Worm (Caenorhabditis elegans) whole organism, L1 larva: Measurements from ENCODE around the gene cpf-1.

Experiments
- C04F5.9 ChIP-seq: sonication (generic microtip); optimal IDR thresholded peaks from 2 replicates; lab custom pipeline; 2016; ENCODE audit warnings: missing genetic modification characterization, missing compliant biosample characterization
- C34B4.2 ChIP-seq: sonication (generic microtip); optimal IDR thresholded peaks from 2 replicates; lab custom pipeline; 2017; ENCODE audit warnings: mild to moderate bottlenecking, missing genetic modification characterization, missing compliant biosample characterization
- F16B12.6 ChIP-seq: fragments of 150-350 bp; optimal IDR thresholded peaks from 2 replicates; lab custom pipeline; 2014; ENCODE audit warnings: missing biosample characterization, missing genetic modification characterization
- Y116A8C.19 ChIP-seq: sonication (generic microtip); optimal IDR thresholded peaks from 2 replicates; lab custom pipeline; 2016; ENCODE audit warnings: missing compliant biosample characterization, missing genetic modification characterization, borderline replicate concordance
- alr-1 ChIP-seq: fragments of 200-800 bp; sonication (Bioruptor generic); optimal IDR thresholded peaks from 2 replicates; lab custom pipeline; 2018; ENCODE audit warnings: borderline replicate concordance, mild to moderate bottlenecking, missing genetic modification characterization, missing compliant biosample characterization
- aly-2 ChIP-seq: fragments of 150-350 bp; optimal IDR thresholded peaks from 2 replicates; lab custom pipeline; 2014; ENCODE audit warnings: missing biosample characterization, missing genetic modification characterization
- blmp-1 ChIP-seq: fragments of 150-350 bp; optimal IDR thresholded peaks from 2 replicates; lab custom pipeline; 2014; ENCODE audit warnings: missing biosample characterization, missing genetic modification characterization
- ceh-63 ChIP-seq: fragments of 200-800 bp; sonication (Bioruptor generic); optimal IDR thresholded peaks from 2 replicates; lab custom pipeline; 2018; ENCODE audit warnings: mild to moderate bottlenecking, missing genetic modification characterization, missing compliant biosample characterization
- ceh-82 ChIP-seq, 3 experiments: fragments of 150-350 bp in 1 of 3; sonication (generic microtip) in 2 of 3; optimal IDR thresholded peaks; 2 replicates each; lab custom pipeline; 2014 to 2017; ENCODE audit warnings: missing biosample characterization in 3 of 3, missing genetic modification characterization in 3 of 3
- ceh-90 ChIP-seq: sonication (generic microtip); optimal IDR thresholded peaks from 2 replicates; lab custom pipeline; 2016; ENCODE audit warnings: missing genetic modification characterization, missing compliant biosample characterization
- dpl-1 ChIP-seq, 3 experiments: fragments of 150-350 bp in 2 of 3; sonication (generic microtip) in 1 of 3; optimal IDR thresholded peaks; 2 replicates each; lab custom pipeline; 2014 to 2017; ENCODE audit warnings: missing biosample characterization in 3 of 3, missing genetic modification characterization in 3 of 3, missing genetic modification reagents in 3 of 3
- egl-27 ChIP-seq, 2 experiments: fragments of 150-350 bp in 1 of 2; sonication (generic microtip); optimal IDR thresholded peaks; 3 replicates each; lab custom pipeline; 2017 to 2018; ENCODE audit warnings: missing biosample characterization in 2 of 2, missing genetic modification characterization in 2 of 2, missing genetic modification reagents in 2 of 2
- elt-3 ChIP-seq, 6 experiments: fragments of 150-350 bp in 1 of 6; sonication (generic microtip); optimal IDR thresholded peaks; 2 replicates each; lab custom pipeline; 2017 to 2018; ENCODE audit warnings: missing biosample characterization in 6 of 6, missing genetic modification characterization in 6 of 6, inconsistent platforms in 1 of 6
- fkh-4 ChIP-seq: sonication (generic microtip); optimal IDR thresholded peaks from 2 replicates; lab custom pipeline; 2016; ENCODE audit warnings: missing compliant biosample characterization, missing genetic modification characterization, borderline replicate concordance
- fkh-8 ChIP-seq: sonication (generic microtip); optimal IDR thresholded peaks from 2 replicates; lab custom pipeline; 2016; ENCODE audit warnings: mild to moderate bottlenecking, missing genetic modification characterization, missing compliant biosample characterization
- fos-1 ChIP-seq: fragments of 150-350 bp; optimal IDR thresholded peaks from 2 replicates; lab custom pipeline; 2014; ENCODE audit warnings: missing biosample characterization, missing genetic modification characterization
- hlh-17 ChIP-seq: fragments of 200-800 bp; sonication (Bioruptor generic); optimal IDR thresholded peaks from 2 replicates; lab custom pipeline; 2018; ENCODE audit warnings: missing genetic modification characterization, mild to moderate bottlenecking, missing compliant biosample characterization, moderate library complexity, borderline replicate concordance
- hlh-4 ChIP-seq: sonication (generic microtip); optimal IDR thresholded peaks from 2 replicates; lab custom pipeline; 2016; ENCODE audit warnings: mild to moderate bottlenecking, missing genetic modification characterization, missing compliant biosample characterization
- hpl-2 ChIP-seq: fragments of 150-350 bp; optimal IDR thresholded peaks from 2 replicates; lab custom pipeline; 2014; ENCODE audit warnings: missing biosample characterization, missing genetic modification reagents, missing genetic modification characterization
- isw-1 ChIP-seq: fragments of 200-800 bp; sonication (Bioruptor generic); IDR thresholded peaks from 2 replicates; pipeline ENCODE4 v1.3.6; 2022; ENCODE audit warnings: missing genetic modification characterization, missing compliant biosample characterization
- jun-1 ChIP-seq: fragments of 150-350 bp; optimal IDR thresholded peaks from 2 replicates; lab custom pipeline; 2014; ENCODE audit warnings: missing biosample characterization, missing genetic modification reagents, missing genetic modification characterization
- lin-13 ChIP-seq: fragments of 150-350 bp; optimal IDR thresholded peaks from 2 replicates; lab custom pipeline; 2014; ENCODE audit warnings: missing biosample characterization, missing genetic modification reagents, missing genetic modification characterization
- lin-35 ChIP-seq, 2 experiments: fragments of 150-350 bp; optimal IDR thresholded peaks; 2 replicates each; lab custom pipeline; 2014; ENCODE audit warnings: missing biosample characterization in 2 of 2, missing genetic modification characterization in 2 of 2, missing genetic modification reagents in 2 of 2
- lin-39 ChIP-seq: fragments of 150-350 bp; optimal IDR thresholded peaks from 2 replicates; lab custom pipeline; 2014; ENCODE audit warnings: missing biosample characterization, missing genetic modification reagents, missing genetic modification characterization
- lsy-2 ChIP-seq, 2 experiments: fragments of 150-350 bp; optimal IDR thresholded peaks; 2 replicates each; lab custom pipeline; 2014; ENCODE audit warnings: missing biosample characterization in 2 of 2, missing genetic modification characterization in 2 of 2
- mdl-1 ChIP-seq, 2 experiments: fragments of 150-350 bp; optimal IDR thresholded peaks; 2 replicates each; lab custom pipeline; 2014 to 2017; ENCODE audit warnings: missing biosample characterization in 2 of 2, missing genetic modification characterization in 2 of 2, inconsistent platforms in 1 of 2
- mef-2 ChIP-seq: fragments of 150-350 bp; optimal IDR thresholded peaks from 2 replicates; lab custom pipeline; 2014; ENCODE audit warnings: missing biosample characterization, missing genetic modification characterization
- nhr-11 ChIP-seq: fragments of 150-350 bp; optimal IDR thresholded peaks from 2 replicates; lab custom pipeline; 2014; ENCODE audit warnings: missing biosample characterization, missing genetic modification characterization
- nhr-12 ChIP-seq: sonication (generic microtip); optimal IDR thresholded peaks from 2 replicates; lab custom pipeline; 2017; ENCODE audit warnings: missing biosample characterization, missing genetic modification characterization
- nhr-19 ChIP-seq: fragments of 200-800 bp; sonication (Bioruptor generic); conservative IDR thresholded peaks from 2 replicates; pipeline ENCODE4 v1.3.6; 2022; ENCODE audit warnings: missing genetic modification characterization, missing compliant biosample characterization
- nhr-20 ChIP-seq: sonication (generic microtip); optimal IDR thresholded peaks from 2 replicates; lab custom pipeline; 2016; ENCODE audit warnings: mild to moderate bottlenecking, missing genetic modification characterization, missing compliant biosample characterization
- nhr-71 ChIP-seq: sonication (generic microtip); optimal IDR thresholded peaks from 2 replicates; lab custom pipeline; 2016; ENCODE audit warnings: mild to moderate bottlenecking, missing genetic modification characterization, moderate library complexity, missing compliant biosample characterization
- nhr-76 ChIP-seq: sonication (generic microtip); optimal IDR thresholded peaks from 2 replicates; lab custom pipeline; 2017; ENCODE audit warnings: missing biosample characterization, missing genetic modification characterization
- nhr-77 ChIP-seq: fragments of 150-350 bp; optimal IDR thresholded peaks from 2 replicates; lab custom pipeline; 2014; ENCODE audit warnings: missing biosample characterization, missing genetic modification characterization
- nhr-84 ChIP-seq: sonication (generic microtip); optimal IDR thresholded peaks from 2 replicates; lab custom pipeline; 2017; ENCODE audit warnings: missing biosample characterization, missing genetic modification characterization
- nhr-85 ChIP-seq: sonication (generic microtip); peaks from one replicate; lab custom pipeline; 2016; ENCODE audit warnings: missing genetic modification characterization, inconsistent platforms, missing compliant biosample characterization
- nhr-90 ChIP-seq: sonication (generic microtip); optimal IDR thresholded peaks from 2 replicates; lab custom pipeline; 2016; ENCODE audit warnings: mild to moderate bottlenecking, missing genetic modification characterization, missing compliant biosample characterization; ENCODE audit not compliant: poor library complexity
- pag-3 ChIP-seq: sonication (generic microtip); optimal IDR thresholded peaks from 2 replicates; lab custom pipeline; 2017; ENCODE audit warnings: missing genetic modification characterization, mild to moderate bottlenecking, missing compliant biosample characterization, antibody characterized with exemption, borderline replicate concordance; ENCODE audit not compliant: insufficient read depth
- pax-3 ChIP-seq: fragments of 200-800 bp; sonication (Bioruptor generic); optimal IDR thresholded peaks from 2 replicates; lab custom pipeline; 2018; ENCODE audit warnings: mild to moderate bottlenecking, missing genetic modification characterization, moderate library complexity, missing compliant biosample characterization
- rnt-1 ChIP-seq: sonication (generic microtip); optimal IDR thresholded peaks from 2 replicates; lab custom pipeline; 2016; ENCODE audit warnings: mild to moderate bottlenecking, missing genetic modification characterization, moderate library complexity, missing compliant biosample characterization
- snu-23 ChIP-seq: sonication (generic microtip); optimal IDR thresholded peaks from 2 replicates; lab custom pipeline; 2016; ENCODE audit warnings: missing genetic modification characterization, missing compliant biosample characterization
- sptf-1 ChIP-seq: fragments of 150-350 bp; optimal IDR thresholded peaks from 2 replicates; lab custom pipeline; 2014; ENCODE audit warnings: missing biosample characterization, missing genetic modification characterization
- swsn-7 ChIP-seq: sonication (generic microtip); optimal IDR thresholded peaks from 2 replicates; lab custom pipeline; 2016; ENCODE audit warnings: missing genetic modification characterization, missing compliant biosample characterization
- tbx-2 ChIP-seq: sonication (generic microtip); optimal IDR thresholded peaks from 2 replicates; lab custom pipeline; 2016; ENCODE audit warnings: missing genetic modification characterization, missing compliant biosample characterization
- unc-62 ChIP-seq: fragments of 150-350 bp; optimal IDR thresholded peaks from 2 replicates; lab custom pipeline; 2014; ENCODE audit warnings: missing biosample characterization, missing genetic modification reagents, missing genetic modification characterization
- unc-86 ChIP-seq: sonication (generic microtip); optimal IDR thresholded peaks from 2 replicates; lab custom pipeline; 2016; ENCODE audit warnings: missing genetic modification characterization, missing compliant biosample characterization
- vab-15 ChIP-seq: sonication (generic microtip); optimal IDR thresholded peaks from 2 replicates; lab custom pipeline; 2017; ENCODE audit warnings: missing genotype, mild to moderate bottlenecking, missing genetic modification characterization, missing compliant biosample characterization
- xbp-1 ChIP-seq: sonication (generic microtip); optimal IDR thresholded peaks from 2 replicates; lab custom pipeline; 2016; ENCODE audit warnings: missing genetic modification characterization, missing compliant biosample characterization
- zag-1 ChIP-seq: fragments of 150-350 bp; optimal IDR thresholded peaks from 2 replicates; lab custom pipeline; 2014; ENCODE audit warnings: missing biosample characterization, missing genetic modification characterization
- zip-4 ChIP-seq: fragments of 200-800 bp; sonication (Bioruptor generic); optimal IDR thresholded peaks from 2 replicates; lab custom pipeline; 2018; ENCODE audit warnings: mild to moderate bottlenecking, missing genetic modification characterization, moderate library complexity, missing compliant biosample characterization

cpf-1 gene

ce11 chrII:8569038-8569977 lies 32.9 kb downstream of the cpf-1 start, which contains the start of the genes col-38 and rpl-5 (continued):
- TF ChIP-seq ceh-82 (tag; optimal IDR thresholded peaks at IDR 0.05; lab: Kevin White, UChicago) (peak; percentile 73 to 96 (median 77)), vab-15 (tag; lab: Kevin White, UChicago) (peak; percentile 82), unc-62 (GFP tag; lab: Kevin White, UChicago) (no peak), jun-1 (tag; lab: Kevin White, UChicago) (peak; percentile 81), dpl-1 (GFP tag; optimal IDR thresholded peaks at IDR 0.05; lab: Kevin White, UChicago) (peak; percentile 97 to 99 (median 97)), C04F5.9 (peak; percentile 85), nhr-84 (tag; lab: Kevin White, UChicago) (no peak), tbx-2 (tag; lab: Kevin White, UChicago) (peak; percentile 91), fkh-8 (peak; percentile 93), nhr-11 (tag; lab: Kevin White, UChicago) (peak; percentile 54), hpl-2 (GFP tag; lab: Kevin White, UChicago) (peak; percentile 45), ceh-90 (tag; lab: Kevin White, UChicago) (peak; percentile 34), unc-86 (tag; lab: Kevin White, UChicago) (peak; percentile 79), nhr-20 (tag; lab: Kevin White, UChicago) (peak; percentile 95), swsn-7 (peak; percentile 90), aly-2 (peak; percentile 30), lin-13 (GFP tag; lab: Kevin White, UChicago) (peak; percentile 87), nhr-85 (tag; lab: Kevin White, UChicago) (peak; percentile 91), nhr-77 (peak; percentile 87), nhr-12 (tag; lab: Kevin White, UChicago) (no peak), sptf-1 (tag; lab: Kevin White, UChicago) (no peak), pag-3 (tag; lab: Kevin White, UChicago) (no peak), hlh-17 (GFP tag; lab: Kevin White, UChicago) (no peak), zip-4 (GFP tag; lab: Kevin White, UChicago) (peak; percentile 47), F16B12.6 (tag; lab: Kevin White, UChicago) (peak; percentile 98), rnt-1 (tag; lab: Kevin White, UChicago) (peak; percentile 92), elt-3 (tag; optimal IDR thresholded peaks at IDR 0.05; lab: Kevin White, UChicago) (peak in 4 of 6 experiments; percentile 11 to 91 (median 82)), Y116A8C.19 (no peak), mef-2 (tag; lab: Kevin White, UChicago) (peak; percentile 29), zag-1 (tag; lab: Kevin White, UChicago) (no peak), fos-1 (tag; lab: Kevin White, UChicago) (peak; percentile 79), lin-35 (GFP tag; optimal IDR thresholded peaks at IDR 0.05; lab: Kevin White, UChicago) (peak; percentile 98 to 99), alr-1 (tag; lab: Kevin White, UChicago) (no peak), fkh-4 (peak; percentile 11), egl-27 (tag; optimal IDR thresholded peaks at IDR 0.05; lab: Kevin White, UChicago) (no peak), isw-1 (GFP tag; lab: Robert Waterston, UW) (peak; percentile 96), lsy-2 (tag; optimal IDR thresholded peaks at IDR 0.05; lab: Kevin White, UChicago) (peak; percentile 97 to 99), nhr-19 (GFP tag; lab: Robert Waterston, UW) (peak; percentile 88), pax-3 (tag; lab: Kevin White, UChicago) (peak; percentile 82), C34B4.2 (tag; lab: Kevin White, UChicago) (no peak), nhr-90 (tag; lab: Kevin White, UChicago) (peak; percentile 84), mdl-1 (tag; optimal IDR thresholded peaks at IDR 0.05; lab: Kevin White, UChicago) (peak in 1 of 2 experiments; percentile 85), xbp-1 (tag; lab: Kevin White, UChicago) (peak; percentile 95), ceh-63 (GFP tag; lab: Kevin White, UChicago) (no peak), lin-39 (tag; lab: Kevin White, UChicago) (peak; percentile 47), hlh-4 (tag; lab: Kevin White, UChicago) (no peak), nhr-76 (no peak), blmp-1 (peak; percentile 86), snu-23 (GFP tag; lab: Kevin White, UChicago) (peak; percentile 95), nhr-71 (tag; lab: Kevin White, UChicago) (peak; percentile 94)
